Worm (Caenorhabditis elegans) whole organism, young adult: Measurements from ENCODE around the gene cyp-34A10.

Experiments
- B0035.1 ChIP-seq: sonication (generic microtip); optimal IDR thresholded peaks from 2 replicates; lab custom pipeline; 2016; ENCODE audit warnings: missing genetic modification characterization, mild to moderate bottlenecking, missing compliant biosample characterization, missing genotype, missing genetic modification reagents
- B0261.1 ChIP-seq: sonication (generic microtip); optimal IDR thresholded peaks from 2 replicates; lab custom pipeline; 2016; ENCODE audit warnings: mild to moderate bottlenecking, missing genetic modification characterization, moderate library complexity, missing compliant biosample characterization
- F22D6.2 ChIP-seq: sonication (generic microtip); optimal IDR thresholded peaks from 2 replicates; lab custom pipeline; 2016; ENCODE audit warnings: mild to moderate bottlenecking, missing genetic modification characterization, missing compliant biosample characterization
- F37B4.10 ChIP-seq: fragments of 200-800 bp; sonication (Bioruptor generic); IDR thresholded peaks from 2 replicates; pipeline ENCODE4 v1.3.6; 2022; ENCODE audit warnings: missing genetic modification characterization, missing compliant biosample characterization
- F39B2.1 ChIP-seq: fragments of 200-800 bp; sonication (Bioruptor generic); IDR thresholded peaks from 2 replicates; pipeline ENCODE4 v1.3.6; 2022; ENCODE audit warnings: missing genetic modification reagents, missing genetic modification characterization, missing compliant biosample characterization
- F52B5.7 ChIP-seq: sonication (generic microtip); optimal IDR thresholded peaks from 2 replicates; lab custom pipeline; 2016; ENCODE audit warnings: mild to moderate bottlenecking, missing genetic modification characterization, missing compliant biosample characterization
- F57A8.1 ChIP-seq: fragments of 200-800 bp; sonication (Bioruptor generic); optimal IDR thresholded peaks from 2 replicates; lab custom pipeline; 2018; ENCODE audit warnings: mild to moderate bottlenecking, missing genetic modification characterization, moderate library complexity, missing compliant biosample characterization
- F57C9.4 ChIP-seq: sonication (generic microtip); optimal IDR thresholded peaks from 2 replicates; lab custom pipeline; 2017; ENCODE audit warnings: mild to moderate bottlenecking, missing genetic modification characterization, missing compliant biosample characterization
- Y53G8AR.9 ChIP-seq: fragments of 200-800 bp; sonication (Bioruptor generic); conservative IDR thresholded peaks from 2 replicates; pipeline ENCODE4 v1.3.6; 2022; ENCODE audit warnings: missing genetic modification reagents, missing genetic modification characterization, missing compliant biosample characterization
- Y67H2A.10 ChIP-seq: fragments of 200-800 bp; sonication (Bioruptor generic); conservative IDR thresholded peaks from 2 replicates; pipeline ENCODE4 v1.3.6; 2022; ENCODE audit warnings: missing genetic modification reagents, missing genetic modification characterization, missing compliant biosample characterization
- ZK185.1 ChIP-seq: sonication (generic microtip); optimal IDR thresholded peaks from 2 replicates; lab custom pipeline; 2016; ENCODE audit warnings: mild to moderate bottlenecking, missing genetic modification characterization, missing compliant biosample characterization; ENCODE audit not compliant: poor library complexity, severe bottlenecking
- akir-1 ChIP-seq: fragments of 200-800 bp; sonication (Bioruptor generic); optimal IDR thresholded peaks from 2 replicates; lab custom pipeline; 2018; ENCODE audit warnings: mild to moderate bottlenecking, missing genetic modification characterization, moderate library complexity, missing compliant biosample characterization
- aptf-3 ChIP-seq: fragments of 200-800 bp; sonication (Bioruptor generic); IDR thresholded peaks from 2 replicates; pipeline ENCODE4 v1.3.6; 2022; ENCODE audit warnings: missing genetic modification characterization, missing compliant biosample characterization
- attf-5 ChIP-seq: fragments of 200-800 bp; sonication (Bioruptor generic); optimal IDR thresholded peaks from 2 replicates; lab custom pipeline; 2018; ENCODE audit warnings: mild to moderate bottlenecking, missing genetic modification characterization, missing compliant biosample characterization
- ccch-3 ChIP-seq: fragments of 200-800 bp; sonication (Bioruptor generic); optimal IDR thresholded peaks from 2 replicates; lab custom pipeline; 2018; ENCODE audit warnings: mild to moderate bottlenecking, missing genetic modification characterization, missing compliant biosample characterization
- cebp-2 ChIP-seq: fragments of 200-800 bp; sonication (Bioruptor generic); IDR thresholded peaks from 2 replicates; pipeline ENCODE4 v1.3.6; 2022; ENCODE audit warnings: missing genetic modification characterization, missing compliant biosample characterization
- ceh-40 ChIP-seq: fragments of 200-800 bp; sonication (Bioruptor generic); IDR thresholded peaks from 2 replicates; pipeline ENCODE4 v1.3.6; 2022; ENCODE audit warnings: missing genetic modification characterization, missing compliant biosample characterization
- ceh-91 ChIP-seq: fragments of 200-800 bp; sonication (Bioruptor generic); IDR thresholded peaks from 2 replicates; pipeline ENCODE4 v1.3.6; 2022; ENCODE audit warnings: missing genetic modification reagents, missing genetic modification characterization, missing compliant biosample characterization
- die-1 ChIP-seq: sonication (generic microtip); optimal IDR thresholded peaks from 2 replicates; lab custom pipeline; 2016; ENCODE audit warnings: missing genotype, mild to moderate bottlenecking, missing genetic modification characterization, missing compliant biosample characterization
- efl-1 ChIP-seq: fragments of 150-350 bp; optimal IDR thresholded peaks from 2 replicates; lab custom pipeline; 2014; ENCODE audit warnings: missing biosample characterization, missing genetic modification reagents, missing genetic modification characterization
- egrh-3 ChIP-seq: fragments of 200-800 bp; sonication (Bioruptor generic); IDR thresholded peaks from 2 replicates; pipeline ENCODE4 v1.3.6; 2022; ENCODE audit warnings: missing genetic modification reagents, missing genetic modification characterization, missing compliant biosample characterization
- let-526 ChIP-seq: fragments of 200-800 bp; sonication (Bioruptor generic); IDR thresholded peaks from 2 replicates; pipeline ENCODE4 v1.3.6; 2022; ENCODE audit warnings: missing genetic modification reagents, missing genetic modification characterization, missing compliant biosample characterization
- lin-35 ChIP-seq, 3 experiments: fragments of 150-350 bp in 2 of 3; sonication (generic microtip) in 1 of 3; optimal IDR thresholded peaks; 2 replicates each; lab custom pipeline; 2014 to 2018; ENCODE audit warnings: missing biosample characterization in 3 of 3, missing genetic modification characterization in 3 of 3, missing genetic modification reagents in 3 of 3
- lin-40 ChIP-seq: sonication (generic microtip); optimal IDR thresholded peaks from 2 replicates; lab custom pipeline; 2016; ENCODE audit warnings: missing genetic modification characterization, mild to moderate bottlenecking, missing compliant biosample characterization, missing genotype, missing genetic modification reagents
- lir-1 ChIP-seq: fragments of 200-800 bp; sonication (Bioruptor generic); conservative IDR thresholded peaks from 2 replicates; pipeline ENCODE4 v1.3.6; 2022; ENCODE audit warnings: missing genetic modification reagents, missing genetic modification characterization, missing compliant biosample characterization
- lsy-27 ChIP-seq: sonication (generic microtip); optimal IDR thresholded peaks from 2 replicates; lab custom pipeline; 2017; ENCODE audit warnings: missing genetic modification characterization, mild to moderate bottlenecking, missing compliant biosample characterization, antibody characterized with exemption, missing genotype, borderline replicate concordance; ENCODE audit not compliant: insufficient read depth
- mcd-1 ChIP-seq: fragments of 200-800 bp; sonication (Bioruptor generic); IDR thresholded peaks from 2 replicates; pipeline ENCODE4 v1.3.6; 2022; ENCODE audit warnings: missing genetic modification reagents, missing genetic modification characterization, missing compliant biosample characterization
- mxl-1 ChIP-seq: sonication (generic microtip); optimal IDR thresholded peaks from 2 replicates; lab custom pipeline; 2016; ENCODE audit warnings: missing genetic modification characterization, missing compliant biosample characterization
- nhr-80 ChIP-seq: sonication (generic microtip); optimal IDR thresholded peaks from 2 replicates; lab custom pipeline; 2016; ENCODE audit warnings: missing genetic modification characterization, missing compliant biosample characterization
- rec-8 ChIP-seq, 2 experiments: sonication (generic microtip); optimal IDR thresholded peaks; 2 replicates each; lab custom pipeline; 2016; ENCODE audit warnings: mild to moderate bottlenecking in 2 of 2, missing genetic modification characterization in 2 of 2, missing genetic modification reagents in 2 of 2, missing genotype in 2 of 2, missing biosample characterization in 1 of 2, missing compliant biosample characterization in 1 of 2, moderate library complexity in 1 of 2
- sea-2 ChIP-seq: fragments of 200-800 bp; sonication (Bioruptor generic); IDR thresholded peaks from 2 replicates; pipeline ENCODE4 v1.3.6; 2022; ENCODE audit warnings: missing genetic modification characterization, missing compliant biosample characterization
- snpc-4 ChIP-seq, 5 experiments: fragments of 150-350 bp in 1 of 5; sonication (generic microtip) in 4 of 5; optimal IDR thresholded peaks; 2 replicates each; lab custom pipeline; 2014 to 2018; ENCODE audit warnings: missing genetic modification characterization in 5 of 5, missing biosample characterization in 3 of 5, antibody characterized with exemption in 2 of 5, mild to moderate bottlenecking in 2 of 5, missing compliant biosample characterization in 2 of 5, missing genotype in 2 of 5, moderate library complexity in 2 of 5, missing genetic modification reagents in 1 of 5
- sptf-2 ChIP-seq: fragments of 200-800 bp; sonication (Bioruptor generic); optimal IDR thresholded peaks from 2 replicates; lab custom pipeline; 2018; ENCODE audit warnings: mild to moderate bottlenecking, missing genetic modification characterization, missing compliant biosample characterization
- xnd-1 ChIP-seq: sonication (generic microtip); optimal IDR thresholded peaks from 2 replicates; lab custom pipeline; 2016; ENCODE audit warnings: missing genotype, missing genetic modification reagents, missing genetic modification characterization, missing compliant biosample characterization
- zfh-2 ChIP-seq: fragments of 200-800 bp; sonication (Bioruptor generic); conservative IDR thresholded peaks from 2 replicates; pipeline ENCODE4 v1.3.6; 2022; ENCODE audit warnings: missing genetic modification reagents, missing genetic modification characterization, missing compliant biosample characterization
- ztf-18 ChIP-seq: sonication (generic microtip); optimal IDR thresholded peaks from 2 replicates; lab custom pipeline; 2016; ENCODE audit warnings: missing genotype, mild to moderate bottlenecking, missing genetic modification characterization, missing compliant biosample characterization
- ztf-26 ChIP-seq: sonication (generic microtip); optimal IDR thresholded peaks from 2 replicates; lab custom pipeline; 2017; ENCODE audit warnings: missing genetic modification characterization, missing compliant biosample characterization

cyp-34A10 gene

DNA sequence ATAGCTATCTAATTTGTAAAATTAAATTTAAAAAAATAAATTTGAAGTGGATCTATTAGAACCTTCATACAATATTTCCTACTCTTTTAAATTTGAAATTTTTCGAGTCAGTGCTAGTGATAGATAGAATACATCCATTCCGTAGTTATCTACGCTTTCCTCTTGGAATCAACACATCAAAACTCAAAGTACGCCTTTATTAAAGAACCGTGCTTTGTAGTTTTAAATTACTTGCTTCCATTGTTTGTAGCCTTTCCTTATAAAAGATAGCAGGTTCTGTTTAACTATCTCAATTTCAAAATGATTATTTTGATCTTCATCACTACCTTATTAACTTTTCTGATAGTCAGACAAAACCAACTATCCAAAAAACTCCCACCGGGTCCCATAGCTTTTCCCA lies 27.7 kb downstream of the cyp-34A10 start, which contains the start of gene cyp-35B3:
Gene cyp-35B3 (plus strand): TSS at position 301 of the 400 bp plus-strand sequence.
- no peak for TF ChIP-seq B0035.1 (tag; lab: Kevin White, UChicago)
- TF ChIP-seq sea-2 = no peak
- TF ChIP-seq snpc-4 (GFP tag; optimal IDR thresholded peaks at IDR 0.05; lab: Kevin White, UChicago) = no peak
- TF ChIP-seq snpc-4 (tag; optimal IDR thresholded peaks at IDR 0.05; lab: Kevin White, UChicago) = no peak
- no peak for TF ChIP-seq let-526 (GFP tag; lab: Robert Waterston, UW)
- TF ChIP-seq egrh-3 (GFP tag; lab: Robert Waterston, UW) = no peak
- TF ChIP-seq ccch-3 (GFP tag; lab: Kevin White, UChicago) = no peak
- no peak for TF ChIP-seq F39B2.1
- TF ChIP-seq F52B5.7 = no peak
- TF ChIP-seq attf-5 = no peak
- no peak for TF ChIP-seq F22D6.2
- no peak for TF ChIP-seq F57C9.4 (tag; lab: Kevin White, UChicago)
- TF ChIP-seq ztf-18 (tag; lab: Kevin White, UChicago) = no peak
- TF ChIP-seq F57A8.1 (GFP tag; lab: Kevin White, UChicago) = no peak
- TF ChIP-seq die-1 (tag; lab: Kevin White, UChicago) = no peak

DNA sequence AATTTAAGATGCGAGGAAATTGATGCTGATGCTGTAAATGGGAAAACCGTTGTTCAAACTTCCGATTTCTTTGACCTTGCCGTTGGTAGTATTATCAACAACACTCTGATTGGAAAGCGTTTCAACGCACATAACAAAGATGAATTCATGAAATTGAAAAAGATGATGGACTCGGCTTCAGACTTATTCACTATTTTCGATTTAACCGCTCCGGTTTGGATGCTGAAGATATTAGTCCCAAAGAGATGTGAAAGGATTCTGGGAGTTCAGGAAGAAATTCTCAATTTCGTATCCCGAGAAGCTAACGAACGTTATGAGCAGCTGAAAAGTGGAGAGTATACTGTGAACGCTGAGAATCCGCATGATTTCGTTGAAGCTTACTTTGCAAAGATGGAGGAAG lies 29.4 kb downstream of the cyp-34A10 start:
- TF ChIP-seq xnd-1 (tag; lab: Kevin White, UChicago) = no peak
- TF ChIP-seq lsy-27 (tag; lab: Kevin White, UChicago) = no peak
- TF ChIP-seq zfh-2 (GFP tag; lab: Robert Waterston, UW) = no peak
- TF ChIP-seq F37B4.10 (GFP tag; lab: Robert Waterston, UW) = no peak
- no peak for TF ChIP-seq rec-8 (tag; optimal IDR thresholded peaks at IDR 0.05; lab: Kevin White, UChicago)
- no peak for TF ChIP-seq ZK185.1 (tag; lab: Kevin White, UChicago)
- TF ChIP-seq aptf-3 = no peak
- no peak for TF ChIP-seq mxl-1 (tag; lab: Kevin White, UChicago)
- TF ChIP-seq akir-1 (GFP tag; lab: Kevin White, UChicago) = no peak
- TF ChIP-seq lin-40 (tag; lab: Kevin White, UChicago) = no peak
- TF ChIP-seq nhr-80 (tag; lab: Kevin White, UChicago) = no peak
- no peak for TF ChIP-seq mcd-1 (GFP tag; lab: Robert Waterston, UW)
- no peak for TF ChIP-seq ceh-91
- TF ChIP-seq sptf-2 (GFP tag; lab: Kevin White, UChicago) = no peak
- TF ChIP-seq lir-1 (GFP tag; lab: Robert Waterston, UW) = no peak

DNA sequence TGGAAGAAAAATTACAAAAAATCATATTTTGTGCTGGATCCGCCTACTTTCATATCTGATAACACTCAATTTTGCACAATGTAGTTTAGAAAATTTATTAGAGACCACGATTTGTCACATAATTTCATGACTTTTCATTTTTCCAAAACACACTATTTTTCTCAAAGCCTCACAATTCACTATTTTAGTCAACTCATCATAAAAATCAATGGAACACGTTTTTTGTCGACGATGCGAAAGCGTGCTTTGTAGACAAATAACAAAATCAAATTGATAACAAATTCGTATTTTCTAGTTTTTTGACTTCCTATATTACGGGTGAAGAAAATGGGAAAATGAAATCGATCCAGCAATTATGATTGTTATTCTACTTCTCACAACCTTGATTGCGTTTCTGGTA lies 30.9 kb downstream of the cyp-34A10 start, which contains the start of gene cyp-35B2:
Gene cyp-35B2 (plus strand): TSS at position 301 of the 400 bp plus-strand sequence.
- no peak for TF ChIP-seq B0261.1 (tag; lab: Kevin White, UChicago)
- TF ChIP-seq ceh-40 (GFP tag; lab: Robert Waterston, UW) = no peak
- no peak for TF ChIP-seq efl-1 (GFP tag; lab: Kevin White, UChicago)
- TF ChIP-seq Y53G8AR.9 (GFP tag; lab: Robert Waterston, UW) = no peak
- TF ChIP-seq cebp-2 (GFP tag; lab: Robert Waterston, UW) = no peak

DNA sequence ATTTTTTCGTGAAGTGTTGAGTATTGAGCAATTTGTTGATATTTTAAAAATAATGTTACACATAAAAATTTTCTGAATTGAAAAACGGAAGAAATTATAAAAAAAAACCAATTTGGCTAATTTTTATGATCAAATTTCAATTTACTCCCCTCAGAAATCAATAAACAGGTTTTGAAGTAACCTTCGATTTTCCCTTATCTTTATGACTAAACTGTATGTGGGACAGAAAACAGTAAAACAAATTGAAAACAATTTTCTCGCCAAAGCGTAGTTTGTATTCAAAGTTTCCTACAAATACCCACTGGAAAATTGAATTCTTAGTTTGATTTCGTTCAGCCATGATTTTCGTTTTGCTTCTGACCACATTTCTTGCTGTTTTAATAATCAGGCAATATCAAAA lies 34.0 kb downstream of the cyp-34A10 start, which contains the start of gene cyp-35B1:
Gene cyp-35B1 (plus strand): TSS at position 244 of the 400 bp plus-strand sequence.
- TF ChIP-seq lin-35 (GFP tag; optimal IDR thresholded peaks at IDR 0.05; lab: Kevin White, UChicago) (no peak), xnd-1 (tag; lab: Kevin White, UChicago) (no peak), ztf-26 (tag; lab: Kevin White, UChicago) (no peak), Y67H2A.10 (GFP tag; lab: Robert Waterston, UW) (no peak)
